Worm (Caenorhabditis elegans): ENCODE results near the gene T12D8.9.

DNA sequence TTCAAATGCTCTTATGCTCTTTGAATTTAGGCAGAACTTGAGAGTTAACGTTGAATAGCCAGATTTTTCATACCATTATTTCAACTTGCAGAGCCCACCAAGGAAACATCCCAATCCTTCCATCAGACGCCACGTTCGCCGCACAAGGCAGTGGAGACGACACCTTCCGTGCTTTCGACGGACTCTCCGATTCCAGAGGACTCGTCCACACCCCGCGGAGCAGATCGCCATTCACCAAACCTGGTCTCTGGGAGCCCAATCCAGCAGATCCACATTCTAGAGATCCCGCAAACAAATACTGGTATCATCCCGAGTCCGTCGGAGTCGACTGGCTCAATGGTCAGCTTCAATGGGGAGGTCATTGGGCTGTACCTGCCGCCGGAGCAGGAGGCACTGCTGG is 36.8 kb upstream of the T12D8.9 start:
- TF ChIP-seq pqm-1 (tag; optimal IDR thresholded peaks at IDR 0.05) = no peak
- TF ChIP-seq ets-4 (tag; optimal IDR thresholded peaks at IDR 0.05) = no peak
- TF ChIP-seq ceh-9 (tag; optimal IDR thresholded peaks at IDR 0.05) = no peak
- no peak for TF ChIP-seq dmd-4 (tag; optimal IDR thresholded peaks at IDR 0.05; ENCODE audit: borderline replicate concordance)
- TF ChIP-seq sox-4 (tag; optimal IDR thresholded peaks at IDR 0.05) = no peak
- no peak for TF ChIP-seq pax-1 (tag; optimal IDR thresholded peaks at IDR 0.05)
- no peak for TF ChIP-seq pag-3 (tag; optimal IDR thresholded peaks at IDR 0.05; ENCODE audit: borderline replicate concordance)
- TF ChIP-seq nhr-11 (tag; optimal IDR thresholded peaks at IDR 0.05) = no peak
- TF ChIP-seq pha-2 (tag; optimal IDR thresholded peaks at IDR 0.05) = no peak
- TF ChIP-seq pha-4 (tag; optimal IDR thresholded peaks at IDR 0.05) = no peak
- no peak for TF ChIP-seq rnt-1 (tag; optimal IDR thresholded peaks at IDR 0.05)
- TF ChIP-seq sox-2 (GFP tag; IDR thresholded peaks at IDR 0.05) = no peak

Data from whole organism, late embryonic.